Fruit fly (Drosophila melanogaster) whole organism, embryonic: ENCODE results near the gene CG43218.
A peak's percentile ranks its signal among the peaks of the same experiment; 100 is the strongest.

Experiments
- Ada2b ChIP-seq: fragments of 200-800 bp; sonication (Bioruptor generic); IDR thresholded peaks from 2 replicates; pipeline ENCODE4 v1.3.6; 2022; ENCODE audit warnings: missing biosample characterization, missing genetic modification characterization
- Bteb2 ChIP-seq: fragments of 200-800 bp; sonication (Bioruptor generic); optimal IDR thresholded peaks from 2 replicates; lab custom pipeline; 2016; ENCODE audit warnings: missing biosample characterization, missing genetic modification characterization
- CG10209 ChIP-seq: fragments of 200-800 bp; sonication (Bioruptor generic); optimal IDR thresholded peaks from 3 replicates; lab custom pipeline; 2017; ENCODE audit warnings: missing biosample characterization, mild to moderate bottlenecking, missing genetic modification characterization, missing genetic modification reagents
- CG10366 ChIP-seq: fragments of 200-800 bp; sonication (Bioruptor generic); IDR thresholded peaks from 2 replicates; pipeline ENCODE4 v1.3.6; 2022; ENCODE audit warnings: missing biosample characterization, missing genetic modification characterization
- CG10462 ChIP-seq: fragments of 200-800 bp; sonication (Bioruptor generic); optimal IDR thresholded peaks from 2 replicates; lab custom pipeline; 2016; ENCODE audit warnings: missing biosample characterization, missing genetic modification characterization
- CG13424 ChIP-seq: fragments of 200-800 bp; sonication (Bioruptor generic); optimal IDR thresholded peaks from 2 replicates; lab custom pipeline; 2019; ENCODE audit warnings: missing biosample characterization, mild to moderate bottlenecking, missing genetic modification characterization, moderate library complexity
- CG1602 ChIP-seq: fragments of 200-800 bp; sonication (Bioruptor generic); optimal IDR thresholded peaks from 3 replicates; lab custom pipeline; 2016; ENCODE audit warnings: missing biosample characterization, missing genetic modification characterization
- CG2678 ChIP-seq: fragments of 200-800 bp; sonication (Bioruptor generic); optimal IDR thresholded peaks from 3 replicates; lab custom pipeline; 2019; ENCODE audit warnings: missing biosample characterization, mild to moderate bottlenecking, missing genetic modification characterization, moderate library complexity
- CG2712 ChIP-seq: fragments of 200-800 bp; optimal IDR thresholded peaks from 3 replicates; lab custom pipeline; 2019; ENCODE audit warnings: missing biosample characterization, mild to moderate bottlenecking, missing genetic modification characterization, moderate library complexity
- CG4328 ChIP-seq: fragments of 200-800 bp; sonication (Bioruptor generic); optimal IDR thresholded peaks from 3 replicates; lab custom pipeline; 2017; ENCODE audit warnings: missing biosample characterization, missing genetic modification reagents, missing genetic modification characterization
- CG7839 ChIP-seq: fragments of 200-800 bp; sonication (Bioruptor generic); optimal IDR thresholded peaks from 3 replicates; lab custom pipeline; 2018; ENCODE audit warnings: missing biosample characterization, mild to moderate bottlenecking, missing genetic modification characterization, moderate library complexity
- CG8359 ChIP-seq: fragments of 200-800 bp; sonication (Bioruptor generic); optimal IDR thresholded peaks from 2 replicates; lab custom pipeline; 2017; ENCODE audit warnings: missing biosample characterization, mild to moderate bottlenecking, missing genetic modification characterization, borderline replicate concordance
- Chrac-16 ChIP-seq: fragments of 200-800 bp; sonication (Bioruptor generic); optimal IDR thresholded peaks from 3 replicates; lab custom pipeline; 2016; ENCODE audit warnings: missing biosample characterization, missing genetic modification characterization
- E2f2 ChIP-seq: fragments of 200-800 bp; sonication (Bioruptor generic); IDR thresholded peaks from 2 replicates; pipeline ENCODE4 v1.3.6; 2022; ENCODE audit warnings: missing biosample characterization, missing genetic modification characterization
- Eip74EF ChIP-seq, 2 experiments: fragments of 200-800 bp in 1 of 2; fragments of >200 bp in 1 of 2; sonication (Bioruptor generic) in 1 of 2; optimal IDR thresholded peaks; 2 replicates each; lab custom pipeline; 2017 to 2019; ENCODE audit warnings: missing biosample characterization in 2 of 2, missing genetic modification characterization in 2 of 2, mild to moderate bottlenecking in 1 of 2, moderate library complexity in 1 of 2
- Ets97D ChIP-seq: fragments of 200-800 bp; sonication (Bioruptor generic); optimal IDR thresholded peaks from 3 replicates; lab custom pipeline; 2016; ENCODE audit warnings: missing biosample characterization, missing genetic modification characterization
- Fer3 ChIP-seq: fragments of 200-800 bp; sonication (Bioruptor generic); optimal IDR thresholded peaks from 2 replicates; lab custom pipeline; 2018; ENCODE audit warnings: missing biosample characterization, mild to moderate bottlenecking, missing genetic modification characterization, moderate library complexity
- Hr3 ChIP-seq: fragments of 200-800 bp; sonication (Bioruptor generic); optimal IDR thresholded peaks from 3 replicates; lab custom pipeline; 2016; ENCODE audit warnings: missing biosample characterization, missing genetic modification characterization
- Med ChIP-seq: fragments of 200-800 bp; sonication (Bioruptor generic); peaks from one replicate; lab custom pipeline; 2016; ENCODE audit warnings: missing biosample characterization, missing genetic modification characterization, mild to moderate bottlenecking, inconsistent platforms, moderate library complexity
- Oli ChIP-seq: fragments of 200-800 bp; sonication (Bioruptor generic); optimal IDR thresholded peaks from 2 replicates; lab custom pipeline; 2018; ENCODE audit warnings: missing biosample characterization, mild to moderate bottlenecking, missing genetic modification characterization, moderate library complexity
- Sox102F ChIP-seq: fragments of 200-800 bp; sonication (Bioruptor generic); optimal IDR thresholded peaks from 2 replicates; lab custom pipeline; 2018; ENCODE audit warnings: missing biosample characterization, mild to moderate bottlenecking, missing genetic modification characterization, moderate library complexity
- Tbp ChIP-seq: fragments of >200 bp; optimal IDR thresholded peaks from 2 replicates; lab custom pipeline; 2018; ENCODE audit warnings: missing biosample characterization, missing genetic modification characterization
- az2 ChIP-seq: fragments of 200-800 bp; sonication (Bioruptor generic); optimal IDR thresholded peaks from 3 replicates; lab custom pipeline; 2016; ENCODE audit warnings: missing biosample characterization, missing genetic modification characterization
- bsh ChIP-seq, 2 experiments: fragments of 200-800 bp; sonication (Bioruptor generic); optimal IDR thresholded peaks; 2 replicates each; lab custom pipeline; 2017 to 2018; ENCODE audit warnings: mild to moderate bottlenecking in 2 of 2, missing biosample characterization in 2 of 2, missing genetic modification characterization in 2 of 2, moderate library complexity in 1 of 2
- chif ChIP-seq, 2 experiments: fragments of 200-800 bp; sonication (Bioruptor generic); optimal IDR thresholded peaks; 3 replicates each; lab custom pipeline; 2016; ENCODE audit warnings: missing biosample characterization in 2 of 2, missing genetic modification characterization in 2 of 2
- croc ChIP-seq: fragments of 200-800 bp; sonication (Bioruptor generic); conservative IDR thresholded peaks from 3 replicates; pipeline ENCODE4 v1.3.6; 2022; ENCODE audit warnings: missing biosample characterization, missing genetic modification characterization
- gcm ChIP-seq: fragments of 200-800 bp; sonication (Bioruptor generic); optimal IDR thresholded peaks from 2 replicates; lab custom pipeline; 2019; ENCODE audit warnings: missing biosample characterization, mild to moderate bottlenecking, missing genetic modification characterization, moderate library complexity
- grn ChIP-seq: fragments of 200-800 bp; sonication (Bioruptor generic); optimal IDR thresholded peaks from 3 replicates; lab custom pipeline; 2017; ENCODE audit warnings: missing biosample characterization, missing genetic modification characterization
- ind ChIP-seq: fragments of 200-800 bp; sonication (Bioruptor generic); optimal IDR thresholded peaks from 3 replicates; lab custom pipeline; 2016; ENCODE audit warnings: missing biosample characterization, missing genetic modification characterization
- inv ChIP-seq: fragments of 200-800 bp; sonication (Bioruptor generic); IDR thresholded peaks from 2 replicates; pipeline ENCODE4 v1.3.6; 2022; ENCODE audit warnings: missing biosample characterization, missing genetic modification characterization; ENCODE audit not compliant: partially characterized antibody
- jing ChIP-seq: fragments of 200-800 bp; sonication (Bioruptor generic); optimal IDR thresholded peaks from 2 replicates; lab custom pipeline; 2018; ENCODE audit warnings: missing biosample characterization, mild to moderate bottlenecking, missing genetic modification characterization
- knrl ChIP-seq: fragments of 200-800 bp; sonication (Bioruptor generic); IDR thresholded peaks from 3 replicates; pipeline ENCODE4 v1.3.6; 2022; ENCODE audit warnings: missing biosample characterization, missing genetic modification characterization; ENCODE audit not compliant: partially characterized antibody
- lola ChIP-seq, 3 experiments: fragments of >200 bp in 2 of 3; fragments of 200-800 bp in 1 of 3; sonication (Bioruptor generic) in 1 of 3; optimal IDR thresholded peaks; 2 replicates each; lab custom pipeline; 2017 to 2019; ENCODE audit warnings: missing biosample characterization in 3 of 3, missing genetic modification characterization in 3 of 3, mild to moderate bottlenecking in 1 of 3, moderate library complexity in 1 of 3
- nmo ChIP-seq: fragments of 200-800 bp; sonication (Bioruptor generic); optimal IDR thresholded peaks from 2 replicates; lab custom pipeline; 2018; ENCODE audit warnings: missing biosample characterization, mild to moderate bottlenecking, missing genetic modification characterization, moderate library complexity
- otp ChIP-seq: fragments of 200-800 bp; sonication (Bioruptor generic); IDR thresholded peaks from 3 replicates; pipeline ENCODE4, ENCODE4 v1.3.6; 2022; ENCODE audit warnings: missing biosample characterization, missing genetic modification characterization
- pfk ChIP-seq: fragments of 200-800 bp; sonication (Bioruptor generic); optimal IDR thresholded peaks from 2 replicates; lab custom pipeline; 2018; ENCODE audit warnings: missing biosample characterization, mild to moderate bottlenecking, missing genetic modification characterization, moderate library complexity
- prd ChIP-seq, 3 experiments: fragments of >200 bp in 2 of 3; fragments of 200-800 bp in 1 of 3; sonication (Bioruptor generic) in 1 of 3; optimal IDR thresholded peaks in 2 of 3; IDR thresholded peaks in 1 of 3; 2 replicates in 2 of 3; 3 replicates in 1 of 3; pipeline versions ENCODE4 v1.3.6 to Lab custom; 2017 to 2022; ENCODE audit warnings: missing biosample characterization in 1 of 3, missing genetic modification characterization in 1 of 3
- row ChIP-seq: fragments of 200-800 bp; sonication (Bioruptor generic); IDR thresholded peaks from 3 replicates; pipeline ENCODE4 v1.3.6; 2022; ENCODE audit warnings: missing biosample characterization, missing genetic modification characterization
- sens ChIP-seq: fragments of 200-800 bp; sonication (Bioruptor generic); peaks from one replicate; lab custom pipeline; 2016; ENCODE audit warnings: missing biosample characterization, missing genetic modification characterization
- sim ChIP-seq: fragments of 200-800 bp; sonication (Bioruptor generic); IDR thresholded peaks from 2 replicates; pipeline ENCODE4 v1.3.6; 2022; ENCODE audit warnings: missing biosample characterization, missing genetic modification characterization
- sisA ChIP-seq: fragments of 200-800 bp; sonication (Bioruptor generic); IDR thresholded peaks from 2 replicates; pipeline ENCODE4 v1.3.6; 2022; ENCODE audit warnings: missing biosample characterization, missing genetic modification characterization
- tap ChIP-seq: fragments of 200-800 bp; optimal IDR thresholded peaks from 3 replicates; lab custom pipeline; 2019; ENCODE audit warnings: missing biosample characterization, mild to moderate bottlenecking, missing genetic modification characterization, moderate library complexity
- tgo ChIP-seq: fragments of 200-800 bp; sonication (Bioruptor generic); IDR thresholded peaks from 3 replicates; pipeline ENCODE4 v1.3.6; 2022; ENCODE audit warnings: missing biosample characterization, missing genetic modification characterization
- tin ChIP-seq: fragments of 200-800 bp; sonication (Bioruptor generic); optimal IDR thresholded peaks from 3 replicates; lab custom pipeline; 2016; ENCODE audit warnings: missing biosample characterization, missing genetic modification characterization
- ttk ChIP-seq: fragments of 200-800 bp; sonication (Bioruptor generic); IDR thresholded peaks from 2 replicates; pipeline ENCODE4 v2.1.2; 2022; ENCODE audit warnings: missing biosample characterization, missing genetic modification characterization
- unpg ChIP-seq: fragments of 200-800 bp; sonication (Bioruptor generic); optimal IDR thresholded peaks from 3 replicates; lab custom pipeline; 2018; ENCODE audit warnings: missing biosample characterization, mild to moderate bottlenecking, missing genetic modification characterization, moderate library complexity
- vvl ChIP-seq: fragments of 200-800 bp; sonication (Bioruptor generic); IDR thresholded peaks from 2 replicates; pipeline ENCODE4 v1.3.6; 2022; ENCODE audit warnings: missing biosample characterization, missing genetic modification characterization

CG43218 gene

DNA sequence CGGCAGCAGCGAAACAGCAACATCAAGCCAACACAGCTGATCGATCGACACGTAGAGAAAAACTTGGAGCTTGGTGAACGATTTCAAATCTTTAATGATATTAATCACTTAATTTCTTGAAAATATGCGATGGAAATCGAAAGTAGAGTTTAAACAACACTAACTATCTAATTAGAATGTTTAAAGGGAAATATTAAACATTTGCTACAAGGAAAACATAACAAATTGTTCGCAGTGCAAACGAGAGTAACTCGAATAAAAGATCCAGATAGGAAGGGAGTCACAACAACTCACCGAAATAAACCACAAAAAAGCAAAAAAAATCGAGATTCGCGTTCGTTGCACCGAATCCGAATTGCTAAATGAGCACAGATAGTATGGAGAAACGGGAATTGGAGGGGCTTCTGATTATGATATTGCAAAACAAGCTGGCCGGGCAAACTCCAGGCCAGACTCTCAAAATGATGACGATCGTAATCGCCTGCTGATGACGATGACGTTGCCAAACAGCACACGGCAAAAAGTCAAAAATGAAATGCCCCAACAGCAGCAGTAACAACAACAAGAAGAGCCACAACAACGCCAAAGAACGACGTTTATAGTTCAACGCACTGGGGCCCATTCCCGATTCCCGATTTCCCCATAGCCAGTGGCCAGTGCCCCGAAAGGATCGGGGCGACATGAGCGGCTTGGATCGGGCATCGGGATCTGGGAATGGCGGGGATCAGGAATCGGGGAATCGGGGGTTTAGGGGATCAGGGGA lies 3.9 kb upstream of the CG43218 start (continued):
- peak; percentile 36 to 52 for TF ChIP-seq chif (GFP tag; optimal IDR thresholded peaks at IDR 0.05; lab: Kevin White, UChicago)
- peak; percentile 20; the same call in 1 of the 3 replicates for TF ChIP-seq tgo (GFP tag; lab: Robert Waterston, UW)
- peak; percentile 35 for TF ChIP-seq tin (GFP tag; lab: Kevin White, UChicago)
- TF ChIP-seq croc (GFP tag; lab: Robert Waterston, UW), result 0 out of 3 replicates have a peak, but pooled peaks have one; percentile 31
- TF ChIP-seq nmo, result peak; percentile 73
- TF ChIP-seq Hr3 (GFP tag; lab: Kevin White, UChicago), result peak; percentile 11
- TF ChIP-seq sim, result no peak
- TF ChIP-seq E2f2 (GFP tag; lab: Robert Waterston, UW), result peak; percentile 34; the same call in 1 of the 2 replicates
- peak; percentile 29 for TF ChIP-seq ind (GFP tag; lab: Kevin White, UChicago)
- no peak for TF ChIP-seq knrl (GFP tag; lab: Robert Waterston, UW)
- peak; percentile 75 for TF ChIP-seq CG2712 (tag; lab: Kevin White, UChicago)
- peak; percentile 11 for TF ChIP-seq CG10462
- peak; percentile 55 for TF ChIP-seq tap (tag; lab: Kevin White, UChicago)
- peak; percentile 38 for TF ChIP-seq CG10209
- no peak for TF ChIP-seq Eip74EF (GFP tag; optimal IDR thresholded peaks at IDR 0.05; lab: Kevin White, UChicago)
- TF ChIP-seq otp (GFP tag; lab: Robert Waterston, UW), result 0 out of 3 replicates have a peak, but pooled peaks have one; percentile 21
- peak; percentile 58 for TF ChIP-seq CG2678 (tag; lab: Kevin White, UChicago)
- peak; percentile 1 for TF ChIP-seq grn (GFP tag; lab: Kevin White, UChicago)
- peak in 1 of 3 experiments; percentile 57 for TF ChIP-seq lola (GFP tag; optimal IDR thresholded peaks at IDR 0.05; lab: Kevin White, UChicago)
- peak; percentile 69 for TF ChIP-seq unpg
- TF ChIP-seq CG4328 (GFP tag; lab: Kevin White, UChicago), result no peak
- TF ChIP-seq row (GFP tag; lab: Robert Waterston, UW), result peak; percentile 48
- TF ChIP-seq Oli, result peak; percentile 49
- TF ChIP-seq Sox102F (GFP tag; lab: Kevin White, UChicago), result peak; percentile 71
- peak; percentile 47 for TF ChIP-seq vvl
- TF ChIP-seq prd (optimal IDR thresholded peaks at IDR 0.05; lab: Kevin White, UChicago), result no peak
- peak; percentile 59; the same call in 1 of the 3 replicates for TF ChIP-seq prd (GFP tag; IDR thresholded peaks at IDR 0.05; lab: Robert Waterston, UW)
- 0 out of 2 replicates have a peak, but pooled peaks have one; percentile 17 for TF ChIP-seq Ada2b (GFP tag; lab: Robert Waterston, UW)
- TF ChIP-seq jing, result peak; percentile 43
- peak; percentile 24 for TF ChIP-seq Chrac-16
- peak; percentile 57 for TF ChIP-seq CG7839 (tag; lab: Kevin White, UChicago)
- no peak for TF ChIP-seq CG8359
- peak; percentile 95 for TF ChIP-seq sens (GFP tag; lab: Kevin White, UChicago)
- TF ChIP-seq Med, result peak; percentile 12
- peak; percentile 33 for TF ChIP-seq gcm (GFP tag; lab: Kevin White, UChicago)
- TF ChIP-seq Ets97D, result no peak
- TF ChIP-seq CG1602 (GFP tag; lab: Kevin White, UChicago), result peak; percentile 19
- TF ChIP-seq CG10366 (GFP tag; lab: Robert Waterston, UW), result peak; percentile 15; the same call in 1 of the 2 replicates
- TF ChIP-seq Fer3 (tag; lab: Kevin White, UChicago), result peak; percentile 4
- no peak for TF ChIP-seq Bteb2 (GFP tag; lab: Kevin White, UChicago)
- TF ChIP-seq Tbp, result no peak
- no peak for TF ChIP-seq pfk
- TF ChIP-seq ttk, result no peak
- peak; percentile 39 for TF ChIP-seq CG13424 (tag; lab: Kevin White, UChicago)
- TF ChIP-seq inv (GFP tag; lab: Robert Waterston, UW), result no peak
- peak; percentile 41; the same call in 1 of the 2 replicates for TF ChIP-seq sisA (GFP tag; lab: Robert Waterston, UW)
- peak; percentile 70 to 90 for TF ChIP-seq bsh (GFP tag; optimal IDR thresholded peaks at IDR 0.05; lab: Kevin White, UChicago)
- peak; percentile 41 for TF ChIP-seq az2
